Worm (Caenorhabditis elegans) whole organism, mixed stage, embryonic: ENCODE results near the gene T11G6.2.

Source experiments
- M03D4.4 ChIP-seq: sonication (generic microtip); optimal IDR thresholded peaks from 2 replicates; lab custom pipeline; 2017; ENCODE audit warnings: mild to moderate bottlenecking, missing genetic modification characterization, missing compliant biosample characterization
- bed-3 ChIP-seq: fragments of 200-800 bp; sonication (Bioruptor generic); optimal IDR thresholded peaks from 3 replicates; lab custom pipeline; 2018; ENCODE audit warnings: mild to moderate bottlenecking, missing genetic modification characterization, moderate library complexity, missing compliant biosample characterization
- blmp-1 ChIP-seq: fragments of 150-350 bp; optimal IDR thresholded peaks from 2 replicates; lab custom pipeline; 2014; ENCODE audit warnings: missing biosample characterization, missing genetic modification characterization
- ceh-39 ChIP-seq: fragments of 150-350 bp; optimal IDR thresholded peaks from 2 replicates; lab custom pipeline; 2014; ENCODE audit warnings: missing biosample characterization, missing genetic modification characterization
- ceh-43 ChIP-seq: fragments of 200-800 bp; sonication (Bioruptor generic); optimal IDR thresholded peaks from 2 replicates; lab custom pipeline; 2018; ENCODE audit warnings: mild to moderate bottlenecking, missing genetic modification characterization, moderate library complexity, missing compliant biosample characterization
- ceh-83 ChIP-seq: fragments of 200-800 bp; sonication (Bioruptor generic); optimal IDR thresholded peaks from 2 replicates; lab custom pipeline; 2018; ENCODE audit warnings: mild to moderate bottlenecking, missing genetic modification characterization, missing compliant biosample characterization
- cnd-1 ChIP-seq: fragments of 200-800 bp; sonication (Bioruptor generic); optimal IDR thresholded peaks from 2 replicates; lab custom pipeline; 2018; ENCODE audit warnings: mild to moderate bottlenecking, missing genetic modification characterization, missing compliant biosample characterization
- drap-1 ChIP-seq: fragments of 200-800 bp; sonication (Bioruptor generic); optimal IDR thresholded peaks from 3 replicates; lab custom pipeline; 2018; ENCODE audit warnings: mild to moderate bottlenecking, missing genetic modification characterization, missing compliant biosample characterization
- elt-3 ChIP-seq: fragments of 150-350 bp; optimal IDR thresholded peaks from 2 replicates; lab custom pipeline; 2014; ENCODE audit warnings: missing biosample characterization, missing genetic modification characterization
- ham-2 ChIP-seq: fragments of 200-800 bp; sonication (Bioruptor generic); optimal IDR thresholded peaks from 2 replicates; lab custom pipeline; 2018; ENCODE audit warnings: mild to moderate bottlenecking, missing genetic modification characterization, missing compliant biosample characterization
- hlh-1 ChIP-seq: fragments of 150-350 bp; optimal IDR thresholded peaks from 2 replicates; lab custom pipeline; 2014; ENCODE audit warnings: missing biosample characterization, missing genetic modification reagents, missing genetic modification characterization
- lin-13 ChIP-seq: fragments of 150-350 bp; optimal IDR thresholded peaks from 2 replicates; lab custom pipeline; 2014; ENCODE audit warnings: missing biosample characterization, missing genetic modification characterization
- mab-5 ChIP-seq: fragments of 150-350 bp; optimal IDR thresholded peaks from 2 replicates; lab custom pipeline; 2014; ENCODE audit warnings: missing biosample characterization, missing genetic modification characterization
- mep-1 ChIP-seq: fragments of 150-350 bp; optimal IDR thresholded peaks from 2 replicates; lab custom pipeline; 2017; ENCODE audit warnings: missing biosample characterization, missing genetic modification reagents, missing genetic modification characterization, inconsistent platforms
- mls-2 ChIP-seq: sonication (generic microtip); optimal IDR thresholded peaks from 2 replicates; lab custom pipeline; 2016; ENCODE audit warnings: mild to moderate bottlenecking, missing genetic modification characterization, moderate library complexity, missing compliant biosample characterization
- nhr-2 ChIP-seq: fragments of 150-350 bp; optimal IDR thresholded peaks from 2 replicates; lab custom pipeline; 2014; ENCODE audit warnings: missing biosample characterization, missing genetic modification characterization
- nhr-28 ChIP-seq: fragments of 150-350 bp; optimal IDR thresholded peaks from 2 replicates; lab custom pipeline; 2014; ENCODE audit warnings: missing biosample characterization, missing genetic modification characterization
- nhr-76 ChIP-seq: sonication (generic microtip); optimal IDR thresholded peaks from 2 replicates; lab custom pipeline; 2017; ENCODE audit warnings: missing biosample characterization, missing genetic modification characterization
- pha-4 ChIP-seq: fragments of 150-350 bp; optimal IDR thresholded peaks from 2 replicates; lab custom pipeline; 2018; ENCODE audit warnings: missing biosample characterization, missing genetic modification reagents, missing genetic modification characterization
- snpc-4 ChIP-seq: fragments of 150-350 bp; optimal IDR thresholded peaks from 2 replicates; lab custom pipeline; 2014; ENCODE audit warnings: missing biosample characterization, missing genetic modification characterization
- sptf-1 ChIP-seq: sonication (generic microtip); optimal IDR thresholded peaks from 2 replicates; lab custom pipeline; 2017; ENCODE audit warnings: mild to moderate bottlenecking, missing genetic modification characterization, moderate library complexity, missing compliant biosample characterization
- tbx-8 ChIP-seq: fragments of 200-800 bp; sonication (Bioruptor generic); optimal IDR thresholded peaks from 2 replicates; lab custom pipeline; 2018; ENCODE audit warnings: mild to moderate bottlenecking, missing genetic modification characterization, moderate library complexity, missing compliant biosample characterization
- unc-120 ChIP-seq: sonication (generic microtip); optimal IDR thresholded peaks from 2 replicates; lab custom pipeline; 2017; ENCODE audit warnings: missing genetic modification characterization, missing compliant biosample characterization; ENCODE audit not compliant: poor library complexity, severe bottlenecking
- unc-39 ChIP-seq: fragments of 150-350 bp; optimal IDR thresholded peaks from 2 replicates; lab custom pipeline; 2014; ENCODE audit warnings: missing biosample characterization, missing genetic modification characterization
- unc-62 ChIP-seq: fragments of 150-350 bp; optimal IDR thresholded peaks from 2 replicates; lab custom pipeline; 2014; ENCODE audit warnings: missing biosample characterization, missing genetic modification reagents, missing genetic modification characterization
- zip-8 ChIP-seq: fragments of 150-350 bp; optimal IDR thresholded peaks from 2 replicates; lab custom pipeline; 2014; ENCODE audit warnings: missing biosample characterization, missing genetic modification characterization
- ztf-11 ChIP-seq: fragments of 150-350 bp; optimal IDR thresholded peaks from 2 replicates; lab custom pipeline; 2014; ENCODE audit warnings: missing biosample characterization, missing genetic modification characterization

The T11G6.2 gene

ce11 chrIV:10820837-10821671 lies 37.2 kb downstream of the T11G6.2 start:
- TF ChIP-seq bed-3 (GFP tag; lab: Kevin White, UChicago) (no peak), mep-1 (tag; lab: Kevin White, UChicago) (no peak), mls-2 (tag; lab: Kevin White, UChicago) (no peak), hlh-1 (tag; lab: Kevin White, UChicago) (no peak), lin-13 (tag; lab: Kevin White, UChicago) (no peak), unc-120 (no peak), ham-2 (GFP tag; lab: Kevin White, UChicago) (no peak), ztf-11 (no peak), pha-4 (tag; lab: Kevin White, UChicago) (no peak), unc-39 (tag; lab: Kevin White, UChicago) (no peak), ceh-83 (GFP tag; lab: Kevin White, UChicago) (no peak)

ce11 chrIV:10820114-10820513 lies 38.2 kb downstream of the T11G6.2 start:
- no peak for TF ChIP-seq unc-120
- no peak for TF ChIP-seq cnd-1 (tag; lab: Kevin White, UChicago)
- no peak for TF ChIP-seq nhr-76 (tag; lab: Kevin White, UChicago)
- no peak for TF ChIP-seq snpc-4 (tag; lab: Kevin White, UChicago)
- TF ChIP-seq ceh-39 (tag; lab: Kevin White, UChicago), result no peak
- no peak for TF ChIP-seq elt-3 (tag; lab: Kevin White, UChicago)
- TF ChIP-seq nhr-2 (tag; lab: Kevin White, UChicago), result no peak
- no peak for TF ChIP-seq ceh-43
- TF ChIP-seq ceh-83 (GFP tag; lab: Kevin White, UChicago), result no peak

ce11 chrIV:10819049-10819448 lies 39.2 kb downstream of the T11G6.2 start:
- no peak for TF ChIP-seq sptf-1 (tag; lab: Kevin White, UChicago)

- TF ChIP-seq tbx-8 (GFP tag; lab: Kevin White, UChicago), result no peak
- peak; percentile 31 for TF ChIP-seq unc-62
- peak; percentile 57 for TF ChIP-seq unc-120
- TF ChIP-seq M03D4.4 (tag; lab: Kevin White, UChicago), result peak; percentile 10
- TF ChIP-seq lin-13 (tag; lab: Kevin White, UChicago), result peak; percentile 38
- TF ChIP-seq ham-2 (GFP tag; lab: Kevin White, UChicago), result peak; percentile 81
- peak; percentile 49 for TF ChIP-seq blmp-1 (tag; lab: Kevin White, UChicago)
- TF ChIP-seq mep-1 (tag; lab: Kevin White, UChicago), result peak; percentile 52
- peak; percentile 52 for TF ChIP-seq pha-4 (tag; lab: Kevin White, UChicago)
- peak; percentile 72 for TF ChIP-seq sptf-1 (tag; lab: Kevin White, UChicago)
- TF ChIP-seq ztf-11, result peak; percentile 39
- TF ChIP-seq drap-1 (GFP tag; lab: Kevin White, UChicago), result peak; percentile 58
- no peak for TF ChIP-seq zip-8
- TF ChIP-seq hlh-1 (tag; lab: Kevin White, UChicago), result peak; percentile 32
- TF ChIP-seq mls-2 (tag; lab: Kevin White, UChicago), result peak; percentile 81
- no peak for TF ChIP-seq mab-5 (tag; lab: Kevin White, UChicago)
- TF ChIP-seq ceh-39 (tag; lab: Kevin White, UChicago), result peak; percentile 14
- TF ChIP-seq unc-39 (tag; lab: Kevin White, UChicago), result no peak
- TF ChIP-seq cnd-1 (tag; lab: Kevin White, UChicago), result peak; percentile 64
- TF ChIP-seq nhr-28 (tag; lab: Kevin White, UChicago), result no peak
- TF ChIP-seq bed-3 (GFP tag; lab: Kevin White, UChicago), result no peak
- TF ChIP-seq nhr-2 (tag; lab: Kevin White, UChicago), result peak; percentile 96
Measured at ce11 chrIV:10817030-10817429, 41.3 kb downstream of the T11G6.2 start.

ce11 chrIV:10815950-10816349 lies 42.3 kb downstream of the T11G6.2 start:
- TF ChIP-seq mls-2 (tag; lab: Kevin White, UChicago) (no peak), blmp-1 (tag; lab: Kevin White, UChicago) (peak; percentile 33)

- TF ChIP-seq bed-3 (GFP tag; lab: Kevin White, UChicago) (no peak), snpc-4 (tag; lab: Kevin White, UChicago) (no peak), ceh-43 (no peak), nhr-76 (tag; lab: Kevin White, UChicago) (no peak), mls-2 (tag; lab: Kevin White, UChicago) (no peak), nhr-2 (tag; lab: Kevin White, UChicago) (no peak), drap-1 (GFP tag; lab: Kevin White, UChicago) (no peak), zip-8 (no peak), blmp-1 (tag; lab: Kevin White, UChicago) (no peak)
- TF ChIP-seq, all 35 proteins: peak for 0
Measured at ce11 chrIV:10812099-10812498, 46.2 kb downstream of the T11G6.2 start, which contains the start of gene miz-1. TSS of gene miz-1 (plus strand) at chrIV:10812399.
